Fruit fly (Drosophila melanogaster) whole organism, embryonic: ENCODE results near the gene net.

ENCODE experiments used
- Blimp-1 ChIP-seq: fragments of 200-800 bp; sonication (Bioruptor generic); optimal IDR thresholded peaks from 3 replicates; lab custom pipeline; 2018; ENCODE audit warnings: missing biosample characterization, missing genetic modification characterization, mild to moderate bottlenecking, moderate library complexity, missing genetic modification reagents
- C15 ChIP-seq: fragments of 200-800 bp; sonication (Bioruptor generic); IDR thresholded peaks from 3 replicates; pipeline ENCODE4 v1.3.6; 2022; ENCODE audit warnings: missing biosample characterization, missing genetic modification characterization
- CG11085 ChIP-seq: fragments of 200-800 bp; sonication (Bioruptor generic); IDR thresholded peaks from 2 replicates; pipeline ENCODE4 v1.3.6; 2022; ENCODE audit warnings: missing biosample characterization, missing genetic modification characterization
- CG13624 ChIP-seq: fragments of 200-800 bp; sonication (Bioruptor generic); optimal IDR thresholded peaks from 2 replicates; lab custom pipeline; 2016; ENCODE audit warnings: missing biosample characterization, missing genetic modification characterization
- CG14014 ChIP-seq: fragments of 200-800 bp; sonication (Bioruptor generic); IDR thresholded peaks from 2 replicates; pipeline ENCODE4 v1.3.6; 2022; ENCODE audit warnings: missing biosample characterization, missing genetic modification characterization
- CG1602 ChIP-seq: fragments of 200-800 bp; sonication (Bioruptor generic); optimal IDR thresholded peaks from 3 replicates; lab custom pipeline; 2016; ENCODE audit warnings: missing biosample characterization, missing genetic modification characterization
- CG18011 ChIP-seq: fragments of 200-800 bp; sonication (Bioruptor generic); optimal IDR thresholded peaks from 2 replicates; lab custom pipeline; 2017; ENCODE audit warnings: missing biosample characterization, missing genetic modification characterization, mild to moderate bottlenecking, moderate library complexity, missing genotype
- CG18262 ChIP-seq: fragments of 200-800 bp; optimal IDR thresholded peaks from 3 replicates; lab custom pipeline; 2019; ENCODE audit warnings: missing biosample characterization, mild to moderate bottlenecking, missing genetic modification characterization, moderate library complexity
- CG2875 ChIP-seq: fragments of 200-800 bp; sonication (Bioruptor generic); optimal IDR thresholded peaks from 2 replicates; lab custom pipeline; 2017; ENCODE audit warnings: missing biosample characterization, mild to moderate bottlenecking, missing genetic modification characterization, missing genetic modification reagents
- CG31365 ChIP-seq: fragments of 200-800 bp; sonication (Bioruptor generic); optimal IDR thresholded peaks from 2 replicates; lab custom pipeline; 2018; ENCODE audit warnings: missing biosample characterization, mild to moderate bottlenecking, missing genetic modification characterization
- CG32532 ChIP-seq: fragments of 200-800 bp; sonication (Bioruptor generic); IDR thresholded peaks from 2 replicates; pipeline ENCODE4 v1.3.6; 2022; ENCODE audit warnings: missing biosample characterization, missing genetic modification characterization
- CG42726 ChIP-seq: fragments of 200-800 bp; sonication (Bioruptor generic); IDR thresholded peaks from 2 replicates; pipeline ENCODE4 v1.3.6; 2022; ENCODE audit warnings: missing biosample characterization, missing genetic modification characterization; ENCODE audit not compliant: partially characterized antibody
- CG4282 ChIP-seq: fragments of 200-800 bp; sonication (Bioruptor generic); optimal IDR thresholded peaks from 2 replicates; lab custom pipeline; 2016; ENCODE audit warnings: missing biosample characterization, missing genetic modification characterization
- CG43689 ChIP-seq: fragments of 200-800 bp; sonication (Bioruptor generic); IDR thresholded peaks from 2 replicates; pipeline ENCODE4 v1.3.6; 2022; ENCODE audit warnings: missing biosample characterization, missing genetic modification characterization
- CG4404 ChIP-seq: fragments of 200-800 bp; sonication (Bioruptor generic); IDR thresholded peaks from 2 replicates; pipeline ENCODE4 v1.3.6; 2022; ENCODE audit warnings: missing biosample characterization, missing genetic modification characterization
- CG5953 ChIP-seq: fragments of 200-800 bp; sonication (Bioruptor generic); IDR thresholded peaks from 2 replicates; pipeline ENCODE4 v1.3.6; 2022; ENCODE audit warnings: missing biosample characterization, missing genetic modification characterization
- CG7357 ChIP-seq: fragments of 200-800 bp; sonication (Bioruptor generic); IDR thresholded peaks from 3 replicates; pipeline ENCODE4 v1.3.6; 2022; ENCODE audit warnings: missing biosample characterization, missing genetic modification characterization
- CG7928 ChIP-seq: fragments of 200-800 bp; sonication (Bioruptor generic); optimal IDR thresholded peaks from 2 replicates; lab custom pipeline; 2017; ENCODE audit warnings: missing biosample characterization, mild to moderate bottlenecking, missing genetic modification characterization
- CG8089 ChIP-seq: fragments of 200-800 bp; sonication (Bioruptor generic); optimal IDR thresholded peaks from 3 replicates; lab custom pipeline; 2016; ENCODE audit warnings: missing biosample characterization, missing genetic modification characterization
- CrebB ChIP-seq: fragments of 200-800 bp; sonication (Bioruptor generic); optimal IDR thresholded peaks from 3 replicates; lab custom pipeline; 2018; ENCODE audit warnings: missing biosample characterization, mild to moderate bottlenecking, missing genetic modification characterization
- Dek ChIP-seq: fragments of 200-800 bp; sonication (Bioruptor generic); optimal IDR thresholded peaks from 3 replicates; lab custom pipeline; 2019; ENCODE audit warnings: missing biosample characterization, mild to moderate bottlenecking, missing genetic modification characterization, moderate library complexity
- Ets97D ChIP-seq: fragments of 200-800 bp; sonication (Bioruptor generic); optimal IDR thresholded peaks from 3 replicates; lab custom pipeline; 2016; ENCODE audit warnings: missing biosample characterization, missing genetic modification characterization
- Fer2 ChIP-seq: fragments of 200-800 bp; sonication (Bioruptor generic); optimal IDR thresholded peaks from 2 replicates; lab custom pipeline; 2018; ENCODE audit warnings: missing biosample characterization, mild to moderate bottlenecking, missing genetic modification characterization, moderate library complexity
- Meics ChIP-seq: fragments of 200-800 bp; sonication (Bioruptor generic); optimal IDR thresholded peaks from 2 replicates; lab custom pipeline; 2017; ENCODE audit warnings: missing biosample characterization, mild to moderate bottlenecking, missing genetic modification characterization
- NC2β ChIP-seq: fragments of 200-800 bp; sonication (Bioruptor generic); optimal IDR thresholded peaks from 2 replicates; lab custom pipeline; 2016; ENCODE audit warnings: missing biosample characterization, missing genetic modification characterization
- Oli ChIP-seq: fragments of 200-800 bp; sonication (Bioruptor generic); optimal IDR thresholded peaks from 2 replicates; lab custom pipeline; 2018; ENCODE audit warnings: missing biosample characterization, mild to moderate bottlenecking, missing genetic modification characterization, moderate library complexity
- Pdp1 ChIP-seq, 2 experiments: fragments of 200-800 bp; sonication (Bioruptor generic); optimal IDR thresholded peaks; 3 replicates each; lab custom pipeline; 2016; ENCODE audit warnings: missing biosample characterization in 2 of 2, missing genetic modification characterization in 2 of 2, mild to moderate bottlenecking in 1 of 2, moderate library complexity in 1 of 2
- Sin3A ChIP-seq: fragments of >200 bp; optimal IDR thresholded peaks from 2 replicates; lab custom pipeline; 2018
- Sry-δ ChIP-seq: fragments of 200-800 bp; sonication (Bioruptor generic); optimal IDR thresholded peaks from 2 replicates; lab custom pipeline; 2016; ENCODE audit warnings: missing biosample characterization, missing genetic modification characterization
- Vsx1 ChIP-seq: fragments of 200-800 bp; sonication (Bioruptor generic); optimal IDR thresholded peaks from 2 replicates; lab custom pipeline; 2017; ENCODE audit warnings: missing biosample characterization, mild to moderate bottlenecking, missing genetic modification characterization, missing genetic modification reagents
- amos ChIP-seq: fragments of 200-800 bp; sonication (Bioruptor generic); IDR thresholded peaks from 2 replicates; pipeline ENCODE4 v1.3.6; 2022; ENCODE audit warnings: missing biosample characterization, missing genetic modification characterization; ENCODE audit not compliant: partially characterized antibody
- bab2 ChIP-seq: fragments of 200-800 bp; sonication (Bioruptor generic); optimal IDR thresholded peaks from 2 replicates; lab custom pipeline; 2016; ENCODE audit warnings: missing biosample characterization, missing genetic modification characterization
- chinmo ChIP-seq: fragments of 200-800 bp; sonication (Bioruptor generic); IDR thresholded peaks from 4 replicates; pipeline ENCODE4 v1.3.6; 2022; ENCODE audit warnings: missing biosample characterization, missing genetic modification characterization; ENCODE audit not compliant: partially characterized antibody
- dysf ChIP-seq: fragments of 200-800 bp; sonication (Bioruptor generic); IDR thresholded peaks from 3 replicates; pipeline ENCODE4 v1.3.6; 2022; ENCODE audit warnings: missing biosample characterization, missing genetic modification characterization
- fd102C ChIP-seq: fragments of 200-800 bp; sonication (Bioruptor generic); optimal IDR thresholded peaks from 2 replicates; lab custom pipeline; 2018; ENCODE audit warnings: missing biosample characterization, mild to moderate bottlenecking, missing genetic modification characterization, moderate library complexity
- fd64A ChIP-seq: fragments of 200-800 bp; sonication (Bioruptor generic); optimal IDR thresholded peaks from 3 replicates; lab custom pipeline; 2018; ENCODE audit warnings: missing biosample characterization, mild to moderate bottlenecking, missing genetic modification characterization
- grau ChIP-seq: fragments of 200-800 bp; optimal IDR thresholded peaks from 3 replicates; lab custom pipeline; 2019; ENCODE audit warnings: missing biosample characterization, mild to moderate bottlenecking, missing genetic modification characterization, moderate library complexity
- gsb ChIP-seq: fragments of 200-800 bp; sonication (Bioruptor generic); IDR thresholded peaks from 2 replicates; pipeline ENCODE4 v1.3.6; 2022; ENCODE audit warnings: missing biosample characterization, missing genetic modification characterization
- nau ChIP-seq: fragments of 200-800 bp; sonication (Bioruptor generic); optimal IDR thresholded peaks from 3 replicates; lab custom pipeline; 2017; ENCODE audit warnings: missing biosample characterization, mild to moderate bottlenecking, missing genetic modification characterization, missing genetic modification reagents
- otp ChIP-seq: fragments of 200-800 bp; sonication (Bioruptor generic); IDR thresholded peaks from 3 replicates; pipeline ENCODE4, ENCODE4 v1.3.6; 2022; ENCODE audit warnings: missing biosample characterization, missing genetic modification characterization
- pnt ChIP-seq: fragments of 200-800 bp; sonication (Bioruptor generic); optimal IDR thresholded peaks from 3 replicates; lab custom pipeline; 2016; ENCODE audit warnings: missing biosample characterization, missing genetic modification characterization
- pros ChIP-seq: fragments of 200-800 bp; sonication (Bioruptor generic); optimal IDR thresholded peaks from 3 replicates; lab custom pipeline; 2019; ENCODE audit warnings: missing biosample characterization, mild to moderate bottlenecking, missing genetic modification characterization, moderate library complexity
- row ChIP-seq: fragments of 200-800 bp; sonication (Bioruptor generic); IDR thresholded peaks from 3 replicates; pipeline ENCODE4 v1.3.6; 2022; ENCODE audit warnings: missing biosample characterization, missing genetic modification characterization
- run ChIP-seq: fragments of 200-800 bp; sonication (Bioruptor generic); optimal IDR thresholded peaks from 3 replicates; lab custom pipeline; 2018; ENCODE audit warnings: missing biosample characterization, mild to moderate bottlenecking, missing genetic modification characterization
- sd ChIP-seq: fragments of 200-800 bp; sonication (Bioruptor generic); optimal IDR thresholded peaks from 3 replicates; lab custom pipeline; 2018; ENCODE audit warnings: missing biosample characterization, mild to moderate bottlenecking, missing genetic modification characterization, moderate library complexity
- sens ChIP-seq: fragments of 200-800 bp; sonication (Bioruptor generic); peaks from one replicate; lab custom pipeline; 2016; ENCODE audit warnings: missing biosample characterization, missing genetic modification characterization
- slbo ChIP-seq: fragments of 200-800 bp; sonication (Bioruptor generic); IDR thresholded peaks from 2 replicates; pipeline ENCODE4 v1.3.6; 2022; ENCODE audit warnings: missing biosample characterization, missing genetic modification characterization
- unc-4 ChIP-seq: fragments of 200-800 bp; sonication (Bioruptor generic); IDR thresholded peaks from 2 replicates; pipeline ENCODE4 v1.3.6; 2022; ENCODE audit warnings: missing biosample characterization, missing genetic modification characterization; ENCODE audit not compliant: partially characterized antibody

The net gene

dm6 chr2L:107476-108436 is 20.6 kb upstream of the net start (continued):
- TF ChIP-seq CG7357 (GFP tag; lab: Robert Waterston, UW) (no peak), pnt (GFP tag; lab: Kevin White, UChicago) (no peak), Dek (peak; percentile 10), CG2875 (GFP tag; lab: Kevin White, UChicago) (no peak), sd (tag; lab: Kevin White, UChicago) (no peak), CG14014 (GFP tag; lab: Robert Waterston, UW) (no peak; the same call in 1 of the 2 replicates), run (tag; lab: Kevin White, UChicago) (no peak), grau (peak; percentile 35), Sin3A (lab: Kevin White, UChicago) (no peak), CG18011 (no peak), gsb (GFP tag; lab: Robert Waterston, UW) (no peak), Sry-δ (no peak), Pdp1 (GFP tag; optimal IDR thresholded peaks at IDR 0.05; lab: Kevin White, UChicago) (peak in 1 of 2 experiments; percentile 69), Meics (no peak), CG5953 (GFP tag; lab: Robert Waterston, UW) (no peak), CG42726 (GFP tag; lab: Robert Waterston, UW) (peak; percentile 49; the same call in 1 of the 2 replicates), dysf (GFP tag; lab: Robert Waterston, UW) (no peak), C15 (GFP tag; lab: Robert Waterston, UW) (no peak), nau (GFP tag; lab: Kevin White, UChicago) (no peak), CG4282 (GFP tag; lab: Kevin White, UChicago) (peak; percentile 17), CG13624 (GFP tag; lab: Kevin White, UChicago) (peak; percentile 33), Oli (no peak), Blimp-1 (GFP tag; lab: Kevin White, UChicago) (no peak), chinmo (peak; percentile 88; the same call in 2 of the 4 replicates), CG7928 (GFP tag; lab: Kevin White, UChicago) (no peak), amos (GFP tag; lab: Robert Waterston, UW) (peak; percentile 17; the same call in 1 of the 2 replicates), bab2 (GFP tag; lab: Kevin White, UChicago) (no peak), fd102C (GFP tag; lab: Kevin White, UChicago) (no peak), pros (peak; percentile 82), CG4404 (GFP tag; lab: Robert Waterston, UW) (no peak), row (peak; percentile 76), CG31365 (peak; percentile 36), Ets97D (GFP tag; lab: Kevin White, UChicago) (peak; percentile 24), slbo (GFP tag; lab: Robert Waterston, UW) (0 out of 2 replicates have a peak, but pooled peaks have one; percentile 5), CG1602 (GFP tag; lab: Kevin White, UChicago) (no peak), NC2β (GFP tag; lab: Kevin White, UChicago) (no peak), CrebB (peak; percentile 25), CG11085 (GFP tag; lab: Robert Waterston, UW) (no peak), Vsx1 (GFP tag; lab: Kevin White, UChicago) (peak; percentile 31), fd64A (no peak), unc-4 (GFP tag; lab: Robert Waterston, UW) (peak; percentile 52), sens (peak; percentile 4), otp (GFP tag; lab: Robert Waterston, UW) (peak; percentile 45; the same call in 1 of the 3 replicates), Fer2 (tag; lab: Kevin White, UChicago) (no peak), CG18262 (peak; percentile 16), CG8089 (no peak), CG32532 (GFP tag; lab: Robert Waterston, UW) (peak; percentile 46; the same call in 1 of the 2 replicates), CG43689 (no peak)
